Fruit fly (Drosophila melanogaster) Kc167 (cell line): Measurements from ENCODE around the gene CG5080.

Experiments used
- Myc ChIP-seq: fragments of >200 bp; optimal IDR thresholded peaks from 2 replicates; lab custom pipeline; 2017; ENCODE audit warnings: missing external identifiers
- Sin3A ChIP-seq: fragments of >200 bp; optimal IDR thresholded peaks from 2 replicates; lab custom pipeline; 2018; ENCODE audit warnings: missing external identifiers
- h ChIP-seq: fragments of >200 bp; optimal IDR thresholded peaks from 3 replicates; lab custom pipeline; 2018; ENCODE audit warnings: missing external identifiers
- insv ChIP-seq: fragments of >200 bp; optimal IDR thresholded peaks from 3 replicates; lab custom pipeline; 2018; ENCODE audit warnings: missing external identifiers
- psq ChIP-seq: fragments of >200 bp; optimal IDR thresholded peaks from 2 replicates; lab custom pipeline; 2017; ENCODE audit warnings: missing external identifiers
- ttk ChIP-seq: sonication (Bioruptor generic); optimal IDR thresholded peaks from 2 replicates; lab custom pipeline; 2017; ENCODE audit warnings: missing external identifiers

CG5080 gene

DNA sequence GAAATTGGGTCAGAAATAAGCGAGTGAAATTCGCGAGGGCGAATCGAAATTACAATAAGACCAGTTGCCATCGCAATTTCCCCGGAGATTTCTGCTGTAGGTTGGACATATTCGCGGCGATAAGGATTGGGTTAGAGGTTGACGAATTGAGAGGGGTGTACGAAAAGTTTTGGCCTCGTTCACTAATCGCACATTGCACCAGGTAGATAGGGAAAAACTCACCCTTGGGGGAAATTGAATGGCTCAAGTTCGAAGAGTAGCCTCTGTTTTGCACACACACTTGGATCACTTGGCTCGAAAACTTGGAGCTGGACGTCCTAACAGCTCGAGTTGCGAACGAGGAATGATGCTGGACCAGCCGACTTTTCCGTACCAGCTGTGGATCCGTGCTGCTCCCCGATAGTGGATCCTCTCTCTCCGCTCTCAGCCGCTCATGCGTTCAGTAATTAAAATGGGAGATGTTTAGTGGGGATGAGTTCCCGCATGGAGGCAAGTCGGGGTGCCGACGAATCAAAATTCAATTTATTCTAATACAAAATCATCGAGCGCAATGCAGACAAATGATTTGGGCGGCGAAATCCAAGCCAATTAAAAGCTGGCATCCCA lies at the start of gene CG5080:
Gene CG5080 (minus strand): TSS at position 349 of the 606 bp plus-strand sequence.
- TF ChIP-seq Sin3A (lab: Kevin White, UChicago): no peak
- no peak for TF ChIP-seq insv (lab: Kevin White, UChicago)
- TF ChIP-seq Myc: no peak

dm6 chr2L:1211528-1211927 lies 47.8 kb upstream of the CG5080 start:
- TF ChIP-seq Myc (no peak), ttk (lab: Kevin White, UChicago) (no peak), psq (lab: Kevin White, UChicago) (no peak)

DNA sequence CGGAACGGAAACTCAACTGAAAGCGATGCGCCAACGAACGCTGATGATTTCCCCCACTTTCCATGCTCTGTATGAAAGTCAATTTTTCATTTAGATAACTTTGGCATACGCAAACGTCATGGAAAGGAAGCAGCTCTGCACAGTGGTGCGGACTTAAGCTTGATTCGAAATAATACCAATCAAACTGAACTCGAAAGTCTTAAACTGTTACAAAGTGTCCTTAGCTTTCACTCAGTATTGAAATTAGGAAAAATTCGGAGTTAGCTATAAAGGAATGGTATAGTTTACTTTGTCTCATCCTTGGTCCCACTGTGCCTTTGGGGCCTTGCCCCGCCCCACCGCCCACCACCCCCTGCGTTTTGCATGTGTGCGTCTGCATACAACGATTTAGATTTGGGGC lies 43.7 kb upstream of the CG5080 start:
- TF ChIP-seq ttk (lab: Kevin White, UChicago) (no peak), Myc (no peak), insv (lab: Kevin White, UChicago) (no peak), h (lab: Kevin White, UChicago) (no peak), Sin3A (lab: Kevin White, UChicago) (no peak), psq (lab: Kevin White, UChicago) (no peak)

- no peak for TF ChIP-seq ttk (lab: Kevin White, UChicago)
- TF ChIP-seq h (lab: Kevin White, UChicago): no peak
- TF ChIP-seq insv (lab: Kevin White, UChicago): no peak
- TF ChIP-seq psq (lab: Kevin White, UChicago): no peak
- no peak for TF ChIP-seq Myc
- no peak for TF ChIP-seq Sin3A (lab: Kevin White, UChicago)
Observed at dm6 chr2L:1203915-1204314, 40.2 kb upstream of the CG5080 start, which contains the start of gene CG14342. Gene CG14342 (plus strand): TSS chr2L:1204215.

- TF ChIP-seq ttk (lab: Kevin White, UChicago) (no peak), Myc (no peak), insv (lab: Kevin White, UChicago) (no peak), Sin3A (lab: Kevin White, UChicago) (no peak), psq (lab: Kevin White, UChicago) (no peak), h (lab: Kevin White, UChicago) (no peak)
Observed at dm6 chr2L:1202445-1202844, 38.8 kb upstream of the CG5080 start.

- TF ChIP-seq insv (lab: Kevin White, UChicago) (no peak), Sin3A (lab: Kevin White, UChicago) (no peak)
Observed at dm6 chr2L:1201396-1201837, 37.7 kb upstream of the CG5080 start.

DNA sequence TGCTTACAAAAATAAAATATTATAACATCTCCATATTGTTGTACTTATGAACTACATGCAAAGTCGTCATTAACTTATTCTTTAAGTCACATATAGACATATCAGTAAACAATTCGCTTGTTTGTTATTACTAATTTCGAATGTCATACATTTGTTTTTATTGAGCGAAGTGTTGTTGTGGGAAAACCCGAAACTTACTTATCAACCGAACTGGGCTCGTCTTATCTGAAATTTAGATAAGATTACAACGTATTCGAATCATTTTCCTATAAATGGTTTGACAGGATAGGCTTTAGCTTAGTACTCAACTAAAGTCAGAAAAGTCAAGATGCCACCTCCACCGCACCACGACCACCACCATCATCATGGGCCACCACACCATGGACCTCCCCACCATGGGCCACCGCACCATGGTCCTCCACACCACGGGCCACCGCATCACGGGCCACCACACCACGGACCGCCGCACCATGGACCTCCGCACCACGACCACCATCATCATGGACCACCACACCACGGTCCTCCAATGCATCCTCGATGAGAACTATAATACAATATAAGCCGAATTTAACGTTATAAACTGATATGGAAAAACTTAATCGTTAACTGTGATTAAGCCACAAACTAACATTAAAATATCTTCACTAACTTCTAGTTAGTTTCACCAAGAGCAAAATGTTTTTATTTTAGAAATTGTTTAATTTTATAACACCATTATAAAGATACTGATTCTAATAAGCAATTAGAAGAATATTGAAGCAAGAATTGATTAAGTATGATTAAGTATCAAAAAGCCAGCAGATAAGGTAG lies 36.4 kb upstream of the CG5080 start, which contains the start of the genes CG43349 and CG5011:
Gene CG43349 (plus strand): TSS at position 294 of the 810 bp plus-strand sequence.
Gene CG5011 (plus strand): TSS at position 760 of the 810 bp plus-strand sequence.
- TF ChIP-seq psq (lab: Kevin White, UChicago): no peak
- TF ChIP-seq h (lab: Kevin White, UChicago): no peak
- TF ChIP-seq ttk (lab: Kevin White, UChicago): no peak
- no peak for TF ChIP-seq Sin3A (lab: Kevin White, UChicago)
- TF ChIP-seq Myc: no peak
- no peak for TF ChIP-seq insv (lab: Kevin White, UChicago)

DNA sequence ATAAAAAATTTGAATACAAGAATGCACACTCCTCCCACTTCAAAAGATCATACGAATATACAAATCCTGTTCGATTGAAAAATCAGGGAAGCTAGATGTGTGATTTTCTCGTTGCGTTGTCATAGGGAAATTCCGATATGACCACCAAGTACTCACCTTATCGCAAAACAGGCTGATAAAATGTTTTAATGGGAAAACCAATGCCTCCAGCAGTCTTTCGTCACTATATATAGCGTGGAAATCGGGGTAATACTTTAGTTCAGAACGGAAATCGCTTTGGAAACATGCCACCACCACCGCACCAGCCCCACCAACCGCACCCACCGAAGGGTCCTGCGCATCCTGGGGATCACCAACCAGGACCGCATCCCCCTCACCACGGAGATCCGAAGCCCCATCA lies 35.5 kb upstream of the CG5080 start, which contains the start of the genes CG5139 and CG43348:
Gene CG5139 (minus strand): TSS at position 101 of the 400 bp plus-strand sequence.
Gene CG43348 (plus strand): TSS at position 247 of the 400 bp plus-strand sequence.
- TF ChIP-seq psq (lab: Kevin White, UChicago) (no peak), h (lab: Kevin White, UChicago) (no peak), ttk (lab: Kevin White, UChicago) (no peak), Sin3A (lab: Kevin White, UChicago) (no peak), Myc (no peak), insv (lab: Kevin White, UChicago) (no peak)

- TF ChIP-seq Myc (no peak), ttk (lab: Kevin White, UChicago) (no peak), Sin3A (lab: Kevin White, UChicago) (no peak), insv (lab: Kevin White, UChicago) (no peak), h (lab: Kevin White, UChicago) (no peak), psq (lab: Kevin White, UChicago) (no peak)
Observed at dm6 chr2L:1185642-1186497, 22.2 kb upstream of the CG5080 start, which contains the start of gene CG5001. Gene CG5001 (plus strand): TSS chr2L:1185757.

dm6 chr2L:1183799-1184198 lies 20.1 kb upstream of the CG5080 start, which contains the start of the genes CG5126 and Tgt:
Gene CG5126 (minus strand): TSS chr2L:1184020.
Gene Tgt (plus strand): TSS chr2L:1184065.
- TF ChIP-seq psq (lab: Kevin White, UChicago) (no peak), Myc (no peak), insv (lab: Kevin White, UChicago) (no peak), Sin3A (lab: Kevin White, UChicago) (no peak), h (lab: Kevin White, UChicago) (no peak), ttk (lab: Kevin White, UChicago) (no peak)

DNA sequence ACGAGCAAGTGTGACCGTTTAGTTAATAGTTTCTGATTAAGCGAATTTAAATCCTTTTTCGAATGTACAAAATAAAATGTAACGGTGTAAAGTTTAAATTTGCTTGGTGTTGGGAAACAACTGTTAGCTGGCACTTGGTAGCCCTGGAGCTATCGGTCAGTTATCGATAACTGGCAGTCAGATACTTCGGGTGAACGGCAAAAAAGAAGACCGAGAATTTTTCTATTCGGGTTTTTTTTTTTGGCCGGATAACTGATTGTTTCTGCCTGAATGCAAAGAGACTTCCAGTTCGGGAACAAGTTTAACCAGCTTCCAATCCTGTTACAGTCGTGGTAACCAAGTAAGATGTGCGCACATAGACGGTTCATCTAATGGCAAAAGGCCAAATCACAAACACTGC lies 13.8 kb upstream of the CG5080 start, which contains the start of gene CG4896:
Gene CG4896 (plus strand): TSS at position 169 of the 400 bp plus-strand sequence.
- TF ChIP-seq ttk (lab: Kevin White, UChicago) (no peak), psq (lab: Kevin White, UChicago) (no peak), h (lab: Kevin White, UChicago) (no peak), Myc (no peak), Sin3A (lab: Kevin White, UChicago) (no peak), insv (lab: Kevin White, UChicago) (no peak)
